Worm (Caenorhabditis elegans) whole organism, young adult: Measurements from ENCODE around the gene cwf-19L1.
A peak's percentile ranks its signal among the peaks of the same experiment; 100 is the strongest.

Experiments
- C06A6.2 ChIP-seq: fragments of 200-800 bp; sonication (Bioruptor generic); conservative IDR thresholded peaks from 2 replicates; pipeline ENCODE4 v1.3.6; 2022; ENCODE audit warnings: missing genetic modification characterization, missing compliant biosample characterization
- D2030.7 ChIP-seq: fragments of 200-800 bp; sonication (Bioruptor generic); IDR thresholded peaks from 2 replicates; pipeline ENCODE4 v1.3.6; 2022; ENCODE audit warnings: missing genetic modification reagents, missing genetic modification characterization, missing compliant biosample characterization
- F10E7.11 ChIP-seq: sonication (generic microtip); optimal IDR thresholded peaks from 2 replicates; lab custom pipeline; 2017; ENCODE audit warnings: mild to moderate bottlenecking, missing genetic modification characterization, moderate library complexity, missing compliant biosample characterization
- F33H1.4 ChIP-seq: fragments of 200-800 bp; sonication (Bioruptor generic); IDR thresholded peaks from 2 replicates; pipeline ENCODE4 v1.3.6; 2022; ENCODE audit warnings: missing genetic modification reagents, missing genetic modification characterization, missing compliant biosample characterization
- F37B4.10 ChIP-seq: fragments of 200-800 bp; sonication (Bioruptor generic); IDR thresholded peaks from 2 replicates; pipeline ENCODE4 v1.3.6; 2022; ENCODE audit warnings: missing genetic modification characterization, missing compliant biosample characterization
- F57A8.1 ChIP-seq: fragments of 200-800 bp; sonication (Bioruptor generic); optimal IDR thresholded peaks from 2 replicates; lab custom pipeline; 2018; ENCODE audit warnings: mild to moderate bottlenecking, missing genetic modification characterization, moderate library complexity, missing compliant biosample characterization
- K11D2.4 ChIP-seq: fragments of 200-800 bp; sonication (Bioruptor generic); IDR thresholded peaks from 2 replicates; pipeline ENCODE4 v1.3.6; 2022; ENCODE audit warnings: missing genetic modification reagents, missing genetic modification characterization, missing compliant biosample characterization
- T26A5.8 ChIP-seq: sonication (generic microtip); optimal IDR thresholded peaks from 2 replicates; lab custom pipeline; 2016; ENCODE audit warnings: missing genetic modification characterization, missing compliant biosample characterization
- Y53G8AR.9 ChIP-seq: fragments of 200-800 bp; sonication (Bioruptor generic); conservative IDR thresholded peaks from 2 replicates; pipeline ENCODE4 v1.3.6; 2022; ENCODE audit warnings: missing genetic modification reagents, missing genetic modification characterization, missing compliant biosample characterization
- ZK185.1 ChIP-seq: sonication (generic microtip); optimal IDR thresholded peaks from 2 replicates; lab custom pipeline; 2016; ENCODE audit warnings: mild to moderate bottlenecking, missing genetic modification characterization, missing compliant biosample characterization; ENCODE audit not compliant: poor library complexity, severe bottlenecking
- aptf-2 ChIP-seq: fragments of 200-800 bp; sonication (Bioruptor generic); conservative IDR thresholded peaks from 2 replicates; pipeline ENCODE4 v1.3.6; 2022; ENCODE audit warnings: missing genetic modification reagents, missing genetic modification characterization, missing compliant biosample characterization
- atf-7 ChIP-seq: sonication (generic microtip); optimal IDR thresholded peaks from 2 replicates; lab custom pipeline; 2017; ENCODE audit warnings: mild to moderate bottlenecking, missing genetic modification characterization, missing compliant biosample characterization
- ceh-79 ChIP-seq: sonication (generic microtip); optimal IDR thresholded peaks from 2 replicates; lab custom pipeline; 2017; ENCODE audit warnings: mild to moderate bottlenecking, missing genetic modification characterization, missing compliant biosample characterization
- ceh-91 ChIP-seq: fragments of 200-800 bp; sonication (Bioruptor generic); IDR thresholded peaks from 2 replicates; pipeline ENCODE4 v1.3.6; 2022; ENCODE audit warnings: missing genetic modification reagents, missing genetic modification characterization, missing compliant biosample characterization
- chd-7 ChIP-seq: sonication (generic microtip); optimal IDR thresholded peaks from 2 replicates; lab custom pipeline; 2016; ENCODE audit warnings: mild to moderate bottlenecking, missing genetic modification characterization, moderate library complexity, missing compliant biosample characterization
- dox-1 ChIP-seq: fragments of 200-800 bp; sonication (Bioruptor generic); IDR thresholded peaks from 2 replicates; pipeline ENCODE4 v1.3.6; 2022; ENCODE audit warnings: missing genetic modification reagents, missing genetic modification characterization, missing compliant biosample characterization
- dpl-1 ChIP-seq: fragments of 150-350 bp; optimal IDR thresholded peaks from 2 replicates; lab custom pipeline; 2014; ENCODE audit warnings: missing biosample characterization, missing genetic modification reagents, missing genetic modification characterization
- efl-1 ChIP-seq: fragments of 150-350 bp; optimal IDR thresholded peaks from 2 replicates; lab custom pipeline; 2014; ENCODE audit warnings: missing biosample characterization, missing genetic modification reagents, missing genetic modification characterization
- egl-18 ChIP-seq: fragments of 200-800 bp; sonication (Bioruptor generic); IDR thresholded peaks from 2 replicates; pipeline ENCODE4 v1.3.6; 2022; ENCODE audit warnings: missing genetic modification reagents, missing genetic modification characterization, missing compliant biosample characterization
- ets-4 ChIP-seq: fragments of 200-800 bp; sonication (Bioruptor generic); optimal IDR thresholded peaks from 2 replicates; lab custom pipeline; 2018; ENCODE audit warnings: mild to moderate bottlenecking, missing genetic modification characterization, missing compliant biosample characterization
- hlh-12 ChIP-seq: sonication (generic microtip); optimal IDR thresholded peaks from 2 replicates; lab custom pipeline; 2016; ENCODE audit warnings: missing genetic modification characterization, missing compliant biosample characterization
- hlh-26 ChIP-seq: fragments of 200-800 bp; sonication (Bioruptor generic); conservative IDR thresholded peaks from 2 replicates; pipeline ENCODE4 v1.3.6; 2022; ENCODE audit warnings: missing genetic modification reagents, missing genetic modification characterization, missing compliant biosample characterization
- lin-40 ChIP-seq: sonication (generic microtip); optimal IDR thresholded peaks from 2 replicates; lab custom pipeline; 2016; ENCODE audit warnings: missing genetic modification characterization, mild to moderate bottlenecking, missing compliant biosample characterization, missing genotype, missing genetic modification reagents
- lin-54 ChIP-seq: fragments of 200-800 bp; sonication (Bioruptor generic); optimal IDR thresholded peaks from 2 replicates; lab custom pipeline; 2018; ENCODE audit warnings: mild to moderate bottlenecking, missing genetic modification characterization, missing compliant biosample characterization
- lsl-1 ChIP-seq: fragments of 200-800 bp; sonication (Bioruptor generic); optimal IDR thresholded peaks from 2 replicates; lab custom pipeline; 2018; ENCODE audit warnings: mild to moderate bottlenecking, missing genetic modification characterization, moderate library complexity, missing compliant biosample characterization
- madf-6 ChIP-seq: fragments of 200-800 bp; sonication (Bioruptor generic); IDR thresholded peaks from 2 replicates; pipeline ENCODE4 v1.3.6; 2022; ENCODE audit warnings: missing genetic modification reagents, missing genetic modification characterization, missing compliant biosample characterization
- madf-8 ChIP-seq: fragments of 200-800 bp; sonication (Bioruptor generic); conservative IDR thresholded peaks from 2 replicates; pipeline ENCODE4 v1.3.6; 2022; ENCODE audit warnings: missing genetic modification reagents, missing genetic modification characterization, missing compliant biosample characterization
- nfyb-1 ChIP-seq: fragments of 200-800 bp; sonication (Bioruptor generic); IDR thresholded peaks from 2 replicates; pipeline ENCODE4 v1.3.6; 2022; ENCODE audit warnings: missing genetic modification reagents, missing genetic modification characterization, missing compliant biosample characterization
- nhr-120 ChIP-seq: fragments of 200-800 bp; sonication (Bioruptor generic); IDR thresholded peaks from 2 replicates; pipeline ENCODE4 v1.3.6; 2022; ENCODE audit warnings: missing genetic modification characterization, missing compliant biosample characterization
- nhr-179 ChIP-seq: sonication (generic microtip); optimal IDR thresholded peaks from 2 replicates; lab custom pipeline; 2016; ENCODE audit warnings: mild to moderate bottlenecking, missing genetic modification characterization, missing compliant biosample characterization
- nhr-90 ChIP-seq: sonication (generic microtip); optimal IDR thresholded peaks from 2 replicates; lab custom pipeline; 2016; ENCODE audit warnings: missing genotype, mild to moderate bottlenecking, missing genetic modification characterization, missing compliant biosample characterization
- rcor-1 ChIP-seq: fragments of 200-800 bp; sonication (Bioruptor generic); IDR thresholded peaks from 2 replicates; pipeline ENCODE4 v1.3.6; 2022; ENCODE audit warnings: missing genetic modification reagents, missing genetic modification characterization, missing compliant biosample characterization
- sdz-38 ChIP-seq: sonication (generic microtip); optimal IDR thresholded peaks from 2 replicates; lab custom pipeline; 2016; ENCODE audit warnings: missing genotype, missing genetic modification characterization, missing compliant biosample characterization
- snpc-1.1 ChIP-seq: sonication (generic microtip); optimal IDR thresholded peaks from 2 replicates; lab custom pipeline; 2017; ENCODE audit warnings: missing genetic modification characterization, mild to moderate bottlenecking, missing compliant biosample characterization, antibody characterized with exemption, moderate library complexity, missing genotype, missing genetic modification reagents; ENCODE audit not compliant: insufficient read depth
- snpc-3.4 ChIP-seq: sonication (generic microtip); optimal IDR thresholded peaks from 2 replicates; lab custom pipeline; 2017; ENCODE audit warnings: missing genetic modification characterization, mild to moderate bottlenecking, missing compliant biosample characterization, antibody characterized with exemption, moderate library complexity, missing genotype, missing genetic modification reagents
- tbp1 ChIP-seq: fragments of 200-800 bp; sonication (Bioruptor generic); optimal IDR thresholded peaks from 2 replicates; lab custom pipeline; 2018; ENCODE audit warnings: mild to moderate bottlenecking, missing genetic modification characterization, missing compliant biosample characterization
- zim-3 ChIP-seq: sonication (generic microtip); optimal IDR thresholded peaks from 2 replicates; lab custom pipeline; 2017; ENCODE audit warnings: mild to moderate bottlenecking, missing genetic modification characterization, moderate library complexity, missing compliant biosample characterization
- ztf-18 ChIP-seq: sonication (generic microtip); optimal IDR thresholded peaks from 2 replicates; lab custom pipeline; 2016; ENCODE audit warnings: missing genotype, mild to moderate bottlenecking, missing genetic modification characterization, missing compliant biosample characterization
- ztf-26 ChIP-seq: sonication (generic microtip); optimal IDR thresholded peaks from 2 replicates; lab custom pipeline; 2017; ENCODE audit warnings: missing genetic modification characterization, missing compliant biosample characterization
- ztf-6 ChIP-seq: fragments of 200-800 bp; sonication (Bioruptor generic); IDR thresholded peaks from 2 replicates; pipeline ENCODE4 v1.3.6; 2022; ENCODE audit warnings: missing genetic modification reagents, missing genetic modification characterization, missing compliant biosample characterization

The cwf-19L1 gene

DNA sequence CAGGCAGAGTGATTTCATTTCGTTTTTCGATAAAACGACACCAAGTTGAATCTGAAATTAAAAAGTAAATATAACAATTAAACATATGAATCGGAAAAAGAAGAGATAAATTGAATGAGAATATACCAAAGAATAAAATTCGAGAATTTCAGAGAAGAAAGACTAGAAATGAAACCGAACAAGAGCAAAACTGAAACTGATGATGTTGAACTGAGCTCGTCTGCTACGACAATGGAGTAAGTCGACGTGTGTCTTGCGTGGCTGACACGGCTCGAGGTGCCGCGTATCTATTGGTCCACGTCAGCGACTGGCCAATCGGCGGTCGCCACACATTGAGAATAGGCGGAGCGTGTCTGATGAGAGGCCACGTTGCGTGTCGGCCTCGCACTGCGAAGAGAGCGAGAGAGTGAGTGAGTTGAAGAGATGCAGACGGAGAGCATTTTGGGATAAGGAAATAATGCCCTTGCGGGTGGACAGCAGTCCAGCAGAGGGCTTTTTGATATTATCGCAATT is 7.1 kb upstream of the cwf-19L1 start, which contains the start of gene crt-1 (continued):
- TF ChIP-seq ztf-18 (tag; lab: Kevin White, UChicago), result peak; percentile 79
- TF ChIP-seq C06A6.2 (GFP tag; lab: Robert Waterston, UW), result peak; percentile 71
- no peak for TF ChIP-seq ceh-79 (tag; lab: Kevin White, UChicago)
- no peak for TF ChIP-seq T26A5.8 (tag; lab: Kevin White, UChicago)
- TF ChIP-seq F37B4.10, result 0 out of 2 replicates have a peak, but pooled peaks have one; percentile 56
- no peak for TF ChIP-seq nhr-120 (GFP tag; lab: Robert Waterston, UW)
- peak; percentile 89 for TF ChIP-seq K11D2.4 (GFP tag; lab: Robert Waterston, UW)
- TF ChIP-seq egl-18 (GFP tag; lab: Robert Waterston, UW), result no peak
- TF ChIP-seq Y53G8AR.9, result peak; percentile 77
- TF ChIP-seq chd-7, result peak; percentile 88
- TF ChIP-seq atf-7, result peak; percentile 73
- no peak for TF ChIP-seq F10E7.11 (tag; lab: Kevin White, UChicago)
- TF ChIP-seq lin-40 (tag; lab: Kevin White, UChicago), result peak; percentile 92
- no peak for TF ChIP-seq aptf-2 (GFP tag; lab: Robert Waterston, UW)
- TF ChIP-seq ZK185.1 (tag; lab: Kevin White, UChicago), result peak; percentile 81
- TF ChIP-seq nhr-90, result peak; percentile 44
- peak; percentile 73 for TF ChIP-seq rcor-1 (GFP tag; lab: Robert Waterston, UW)
- TF ChIP-seq, all 124 proteins: peak for 52

DNA sequence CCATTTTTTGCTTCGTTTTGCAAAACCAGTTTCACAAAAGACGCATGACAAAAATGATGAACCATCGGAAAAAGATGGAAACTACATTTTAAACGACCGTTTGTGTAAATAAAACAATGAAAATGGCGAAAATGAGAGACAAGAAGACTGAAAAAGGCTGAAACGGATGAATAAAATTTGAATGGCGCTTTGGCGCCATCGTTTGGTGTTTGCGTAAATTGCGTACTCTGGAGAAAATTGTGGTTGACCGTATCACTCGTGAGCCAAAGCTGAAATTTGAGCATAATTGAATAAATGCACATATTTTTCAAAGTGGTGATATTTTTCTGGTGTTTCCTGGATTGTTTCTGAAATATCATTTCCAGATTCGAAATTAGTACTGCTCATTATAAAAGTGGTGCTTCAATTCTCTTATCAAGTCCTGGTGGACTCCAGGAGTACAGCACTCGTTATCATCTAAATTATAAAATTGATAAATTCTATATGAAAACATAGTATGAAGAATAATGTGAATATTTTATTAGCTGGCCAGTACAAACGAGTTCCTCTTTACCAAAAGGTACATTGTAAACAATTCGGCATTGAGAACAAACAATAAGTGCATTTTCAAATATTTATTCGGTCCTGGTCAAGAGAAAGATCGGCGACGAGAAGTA is 6.3 kb upstream of the cwf-19L1 start:
- TF ChIP-seq F10E7.11 (tag; lab: Kevin White, UChicago) (no peak), nfyb-1 (GFP tag; lab: Robert Waterston, UW) (no peak), ets-4 (GFP tag; lab: Kevin White, UChicago) (no peak), snpc-3.4 (tag; lab: Kevin White, UChicago) (no peak), madf-8 (GFP tag; lab: Robert Waterston, UW) (peak; percentile 29; the same call in 1 of the 2 replicates), madf-6 (GFP tag; lab: Robert Waterston, UW) (peak; percentile 48; the same call in 1 of the 2 replicates), hlh-12 (tag; lab: Kevin White, UChicago) (no peak), zim-3 (no peak), ztf-26 (tag; lab: Kevin White, UChicago) (no peak), hlh-26 (GFP tag; lab: Robert Waterston, UW) (no peak), lin-54 (GFP tag; lab: Kevin White, UChicago) (peak; percentile 19), efl-1 (peak; percentile 89), ceh-91 (GFP tag; lab: Robert Waterston, UW) (0 out of 2 replicates have a peak, but pooled peaks have one; percentile 18), tbp1 (GFP tag; lab: Kevin White, UChicago) (no peak), dox-1 (no peak), snpc-1.1 (no peak), sdz-38 (tag; lab: Kevin White, UChicago) (no peak), ztf-6 (no peak), F33H1.4 (GFP tag; lab: Robert Waterston, UW) (0 out of 2 replicates have a peak, but pooled peaks have one; percentile 19), lsl-1 (GFP tag; lab: Kevin White, UChicago) (peak; percentile 57), F57A8.1 (GFP tag; lab: Kevin White, UChicago) (no peak), rcor-1 (GFP tag; lab: Robert Waterston, UW) (no peak), dpl-1 (peak; percentile 54), nhr-179 (tag; lab: Kevin White, UChicago) (no peak), D2030.7 (peak; percentile 39; the same call in 1 of the 2 replicates)
